Fruit fly (Drosophila melanogaster) whole organism, embryonic: ENCODE results near the gene CG8419.

Experiments used
- Ada2b ChIP-seq: fragments of 200-800 bp; sonication (Bioruptor generic); IDR thresholded peaks from 2 replicates; pipeline ENCODE4 v1.3.6; 2022; ENCODE audit warnings: missing biosample characterization, missing genetic modification characterization
- Antp ChIP-seq: fragments of 200-800 bp; sonication (Bioruptor generic); optimal IDR thresholded peaks from 3 replicates; lab custom pipeline; 2016; ENCODE audit warnings: missing biosample characterization, missing genetic modification characterization
- Atf6 ChIP-seq: fragments of 200-800 bp; sonication (Bioruptor generic); IDR thresholded peaks from 2 replicates; pipeline ENCODE4 v1.3.6; 2022; ENCODE audit warnings: missing biosample characterization, missing genetic modification characterization
- Awh ChIP-seq: fragments of 200-800 bp; sonication (Bioruptor generic); IDR thresholded peaks from 2 replicates; pipeline ENCODE4, ENCODE4 v1.3.6; 2022; ENCODE audit warnings: missing biosample characterization, missing genetic modification characterization
- CG10654 ChIP-seq: fragments of 200-800 bp; sonication (Bioruptor generic); optimal IDR thresholded peaks from 2 replicates; lab custom pipeline; 2016; ENCODE audit warnings: missing biosample characterization, missing genetic modification characterization
- CG11696 ChIP-seq: fragments of 200-800 bp; sonication (Bioruptor generic); IDR thresholded peaks from 2 replicates; pipeline ENCODE4 v1.3.6; 2022; ENCODE audit warnings: missing biosample characterization, missing genetic modification characterization
- CG12942 ChIP-seq: fragments of 200-800 bp; sonication (Bioruptor generic); optimal IDR thresholded peaks from 3 replicates; lab custom pipeline; 2016; ENCODE audit warnings: missing biosample characterization, missing genetic modification characterization
- CG14014 ChIP-seq: fragments of 200-800 bp; sonication (Bioruptor generic); IDR thresholded peaks from 2 replicates; pipeline ENCODE4 v1.3.6; 2022; ENCODE audit warnings: missing biosample characterization, missing genetic modification characterization
- CG14860 ChIP-seq: fragments of 200-800 bp; sonication (Bioruptor generic); IDR thresholded peaks from 3 replicates; pipeline ENCODE4 v1.3.6; 2022; ENCODE audit warnings: missing biosample characterization, missing genetic modification characterization; ENCODE audit not compliant: partially characterized antibody
- CG15011 ChIP-seq: fragments of 200-800 bp; sonication (Bioruptor generic); optimal IDR thresholded peaks from 3 replicates; lab custom pipeline; 2018; ENCODE audit warnings: missing biosample characterization, mild to moderate bottlenecking, missing genetic modification characterization
- CG1832 ChIP-seq: fragments of 200-800 bp; sonication (Bioruptor generic); optimal IDR thresholded peaks from 2 replicates; lab custom pipeline; 2017; ENCODE audit warnings: missing biosample characterization, mild to moderate bottlenecking, missing genetic modification characterization, inconsistent platforms
- CG2120 ChIP-seq: fragments of 200-800 bp; sonication (Bioruptor generic); optimal IDR thresholded peaks from 3 replicates; lab custom pipeline; 2016; ENCODE audit warnings: missing biosample characterization, missing genetic modification characterization
- CG2712 ChIP-seq: fragments of 200-800 bp; optimal IDR thresholded peaks from 3 replicates; lab custom pipeline; 2019; ENCODE audit warnings: missing biosample characterization, mild to moderate bottlenecking, missing genetic modification characterization, moderate library complexity
- CG2889 ChIP-seq: fragments of 200-800 bp; sonication (Bioruptor generic); IDR thresholded peaks from 3 replicates; pipeline ENCODE4 v1.3.6; 2022; ENCODE audit warnings: missing biosample characterization, missing genetic modification characterization
- CG31365 ChIP-seq: fragments of 200-800 bp; sonication (Bioruptor generic); optimal IDR thresholded peaks from 2 replicates; lab custom pipeline; 2018; ENCODE audit warnings: missing biosample characterization, mild to moderate bottlenecking, missing genetic modification characterization
- CG32772 ChIP-seq: fragments of 200-800 bp; sonication (Bioruptor generic); IDR thresholded peaks from 2 replicates; pipeline ENCODE4 v1.3.6; 2022; ENCODE audit warnings: missing biosample characterization, missing genetic modification characterization
- CG34376 ChIP-seq: fragments of 200-800 bp; sonication (Bioruptor generic); optimal IDR thresholded peaks from 2 replicates; lab custom pipeline; 2018; ENCODE audit warnings: missing biosample characterization, mild to moderate bottlenecking, missing genetic modification characterization
- CG43689 ChIP-seq: fragments of 200-800 bp; sonication (Bioruptor generic); IDR thresholded peaks from 2 replicates; pipeline ENCODE4 v1.3.6; 2022; ENCODE audit warnings: missing biosample characterization, missing genetic modification characterization
- CG5953 ChIP-seq: fragments of 200-800 bp; sonication (Bioruptor generic); IDR thresholded peaks from 2 replicates; pipeline ENCODE4 v1.3.6; 2022; ENCODE audit warnings: missing biosample characterization, missing genetic modification characterization
- CG7745 ChIP-seq: fragments of 200-800 bp; sonication (Bioruptor generic); optimal IDR thresholded peaks from 2 replicates; lab custom pipeline; 2018; ENCODE audit warnings: missing biosample characterization, mild to moderate bottlenecking, missing genetic modification characterization, moderate library complexity
- CG9437 ChIP-seq: fragments of 200-800 bp; sonication (Bioruptor generic); optimal IDR thresholded peaks from 2 replicates; lab custom pipeline; 2018; ENCODE audit warnings: missing biosample characterization, mild to moderate bottlenecking, missing genetic modification characterization
- CG9609 ChIP-seq: fragments of 200-800 bp; sonication (Bioruptor generic); optimal IDR thresholded peaks from 3 replicates; lab custom pipeline; 2016; ENCODE audit warnings: missing biosample characterization, missing genetic modification characterization
- Chrac-16 ChIP-seq: fragments of 200-800 bp; sonication (Bioruptor generic); optimal IDR thresholded peaks from 3 replicates; lab custom pipeline; 2016; ENCODE audit warnings: missing biosample characterization, missing genetic modification characterization
- D ChIP-seq, 2 experiments: fragments of 200-800 bp in 1 of 2; fragments of >200 bp in 1 of 2; sonication (Bioruptor generic) in 1 of 2; optimal IDR thresholded peaks; 2 replicates in 1 of 2; 3 replicates in 1 of 2; lab custom pipeline; 2017; ENCODE audit warnings: mild to moderate bottlenecking in 1 of 2, missing biosample characterization in 1 of 2, missing genetic modification characterization in 1 of 2, missing genetic modification reagents in 1 of 2
- Dbx ChIP-seq: fragments of 200-800 bp; sonication (Bioruptor generic); IDR thresholded peaks from 3 replicates; pipeline ENCODE4 v1.3.6; 2022; ENCODE audit warnings: missing biosample characterization, missing genetic modification characterization
- Drgx ChIP-seq: fragments of 200-800 bp; sonication (Bioruptor generic); IDR thresholded peaks from 2 replicates; pipeline ENCODE4 v1.3.6; 2022; ENCODE audit warnings: missing biosample characterization, missing genetic modification characterization
- ERR ChIP-seq: fragments of 200-800 bp; sonication (Bioruptor generic); optimal IDR thresholded peaks from 2 replicates; lab custom pipeline; 2016; ENCODE audit warnings: missing biosample characterization, missing genetic modification characterization
- HLH4C ChIP-seq: fragments of 200-800 bp; sonication (Bioruptor generic); IDR thresholded peaks from 3 replicates; pipeline ENCODE4 v1.3.6; 2022; ENCODE audit warnings: missing biosample characterization, missing genetic modification characterization; ENCODE audit not compliant: partially characterized antibody
- Hmx ChIP-seq: fragments of 200-800 bp; sonication (Bioruptor generic); optimal IDR thresholded peaks from 2 replicates; lab custom pipeline; 2016; ENCODE audit warnings: missing biosample characterization, missing genetic modification characterization
- MBD-R2 ChIP-seq: fragments of 200-800 bp; sonication (Bioruptor generic); IDR thresholded peaks from 2 replicates; pipeline ENCODE4 v1.3.6; 2022; ENCODE audit warnings: missing biosample characterization, missing genetic modification characterization
- Myb ChIP-seq: fragments of 200-800 bp; sonication (Bioruptor generic); optimal IDR thresholded peaks from 2 replicates; lab custom pipeline; 2016; ENCODE audit warnings: missing biosample characterization, missing genetic modification characterization
- Pdp1 ChIP-seq, 2 experiments: fragments of 200-800 bp; sonication (Bioruptor generic); optimal IDR thresholded peaks; 3 replicates each; lab custom pipeline; 2016; ENCODE audit warnings: missing biosample characterization in 2 of 2, missing genetic modification characterization in 2 of 2, mild to moderate bottlenecking in 1 of 2, moderate library complexity in 1 of 2
- Sin3A ChIP-seq: fragments of >200 bp; optimal IDR thresholded peaks from 2 replicates; lab custom pipeline; 2018
- bcd ChIP-seq: fragments of 200-800 bp; sonication (Bioruptor generic); optimal IDR thresholded peaks from 2 replicates; lab custom pipeline; 2017; ENCODE audit warnings: missing biosample characterization, mild to moderate bottlenecking, missing genetic modification characterization
- bigmax ChIP-seq: fragments of 200-800 bp; sonication (Bioruptor generic); optimal IDR thresholded peaks from 2 replicates; lab custom pipeline; 2018; ENCODE audit warnings: missing biosample characterization, mild to moderate bottlenecking, missing genetic modification characterization
- cg ChIP-seq: fragments of 200-800 bp; sonication (Bioruptor generic); optimal IDR thresholded peaks from 3 replicates; lab custom pipeline; 2019; ENCODE audit warnings: missing biosample characterization, mild to moderate bottlenecking, missing genetic modification characterization, moderate library complexity
- croc ChIP-seq: fragments of 200-800 bp; sonication (Bioruptor generic); conservative IDR thresholded peaks from 3 replicates; pipeline ENCODE4 v1.3.6; 2022; ENCODE audit warnings: missing biosample characterization, missing genetic modification characterization
- disco-r ChIP-seq: fragments of 200-800 bp; sonication (Bioruptor generic); optimal IDR thresholded peaks from 2 replicates; lab custom pipeline; 2016; ENCODE audit warnings: missing biosample characterization, missing genetic modification characterization
- dmrt11E ChIP-seq: fragments of 200-800 bp; sonication (Bioruptor generic); optimal IDR thresholded peaks from 3 replicates; lab custom pipeline; 2018; ENCODE audit warnings: missing biosample characterization, mild to moderate bottlenecking, missing genetic modification characterization, moderate library complexity
- gcm ChIP-seq: fragments of 200-800 bp; sonication (Bioruptor generic); optimal IDR thresholded peaks from 2 replicates; lab custom pipeline; 2019; ENCODE audit warnings: missing biosample characterization, mild to moderate bottlenecking, missing genetic modification characterization, moderate library complexity
- knrl ChIP-seq: fragments of 200-800 bp; sonication (Bioruptor generic); IDR thresholded peaks from 3 replicates; pipeline ENCODE4 v1.3.6; 2022; ENCODE audit warnings: missing biosample characterization, missing genetic modification characterization; ENCODE audit not compliant: partially characterized antibody
- odd ChIP-seq: fragments of 200-800 bp; sonication (Bioruptor generic); optimal IDR thresholded peaks from 2 replicates; lab custom pipeline; 2017; ENCODE audit warnings: missing biosample characterization, mild to moderate bottlenecking, missing genetic modification characterization
- pho ChIP-seq: fragments of 200-800 bp; sonication (Bioruptor generic); optimal IDR thresholded peaks from 2 replicates; lab custom pipeline; 2016; ENCODE audit warnings: missing biosample characterization, missing genetic modification characterization
- repo ChIP-seq: fragments of 200-800 bp; sonication (Bioruptor generic); optimal IDR thresholded peaks from 2 replicates; lab custom pipeline; 2016; ENCODE audit warnings: missing biosample characterization, missing genetic modification characterization
- schlank ChIP-seq: fragments of 200-800 bp; sonication (Bioruptor generic); optimal IDR thresholded peaks from 2 replicates; lab custom pipeline; 2018; ENCODE audit warnings: missing biosample characterization, mild to moderate bottlenecking, missing genetic modification characterization
- sens ChIP-seq: fragments of 200-800 bp; sonication (Bioruptor generic); peaks from one replicate; lab custom pipeline; 2016; ENCODE audit warnings: missing biosample characterization, missing genetic modification characterization
- slou ChIP-seq: fragments of 200-800 bp; sonication (Bioruptor generic); optimal IDR thresholded peaks from 3 replicates; lab custom pipeline; 2016; ENCODE audit warnings: missing biosample characterization, missing genetic modification characterization
- usp ChIP-seq: fragments of >200 bp; optimal IDR thresholded peaks from 2 replicates; lab custom pipeline; 2017; ENCODE audit warnings: missing biosample characterization, missing genetic modification characterization
- wek ChIP-seq: fragments of 200-800 bp; sonication (Bioruptor generic); optimal IDR thresholded peaks from 3 replicates; lab custom pipeline; 2018; ENCODE audit warnings: missing biosample characterization, mild to moderate bottlenecking, missing genetic modification characterization, moderate library complexity
- zfh1 ChIP-seq: fragments of 200-800 bp; sonication (Bioruptor generic); IDR thresholded peaks from 3 replicates; pipeline ENCODE4 v1.3.6; 2022; ENCODE audit warnings: missing biosample characterization, missing genetic modification characterization

CG8419 gene

DNA sequence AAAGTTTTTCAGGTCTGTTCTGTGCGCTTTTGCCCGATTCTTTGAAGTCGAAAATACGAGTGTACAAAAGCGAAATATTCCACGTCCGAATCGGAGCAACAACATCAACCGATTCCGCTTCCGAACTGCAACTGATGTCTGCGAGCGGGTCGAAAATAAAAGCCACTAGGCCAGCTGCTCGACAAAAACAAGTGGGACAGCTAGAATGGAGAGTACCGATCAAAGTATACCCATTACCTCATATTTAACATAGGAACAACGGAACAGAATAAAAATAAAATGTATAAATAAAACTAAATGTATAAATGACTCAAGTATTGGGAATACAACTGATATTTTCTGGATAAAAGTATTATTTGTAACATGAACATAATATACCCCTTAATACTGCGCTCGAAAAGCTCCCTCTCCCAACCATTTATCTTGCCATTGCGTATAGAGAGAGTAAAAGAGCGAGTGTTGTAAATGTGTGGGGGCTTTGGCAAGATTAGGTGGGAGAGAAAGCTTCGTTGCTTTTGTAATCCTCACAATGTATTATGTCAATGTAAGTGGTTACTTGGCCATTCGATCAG lies 889 bp upstream of the CG8419 start, which contains the start of gene SLC5A11 (continued):
- TF ChIP-seq Drgx (GFP tag; lab: Robert Waterston, UW), result peak; percentile 98
- TF ChIP-seq sens (GFP tag; lab: Kevin White, UChicago), result peak; percentile 84
- TF ChIP-seq MBD-R2 (GFP tag; lab: Robert Waterston, UW), result peak; percentile 63; the same call in 1 of the 2 replicates
- peak; percentile 70 for TF ChIP-seq schlank (tag; lab: Kevin White, UChicago)
- TF ChIP-seq CG34376, result peak; percentile 99
- peak; percentile 93 for TF ChIP-seq CG5953 (GFP tag; lab: Robert Waterston, UW)
- TF ChIP-seq CG32772, result peak; percentile 95
- TF ChIP-seq CG10654 (GFP tag; lab: Kevin White, UChicago), result peak; percentile 98
- TF ChIP-seq CG43689 (GFP tag; lab: Robert Waterston, UW), result peak; percentile 88
- no peak for TF ChIP-seq D (optimal IDR thresholded peaks at IDR 0.05; lab: Kevin White, UChicago)
- peak; percentile 98 for TF ChIP-seq D (GFP tag; optimal IDR thresholded peaks at IDR 0.05; lab: Kevin White, UChicago)
- peak; percentile 95 for TF ChIP-seq odd (GFP tag; lab: Kevin White, UChicago)
- TF ChIP-seq CG2120 (GFP tag; lab: Kevin White, UChicago), result peak; percentile 95
- peak; percentile 43 for TF ChIP-seq Myb (GFP tag; lab: Kevin White, UChicago)
- peak; percentile 68 for TF ChIP-seq cg
- TF ChIP-seq Sin3A (lab: Kevin White, UChicago), result no peak
- peak; percentile 91 for TF ChIP-seq CG2889 (GFP tag; lab: Robert Waterston, UW)
- peak; percentile 97 for TF ChIP-seq croc
- TF ChIP-seq bcd (GFP tag; lab: Kevin White, UChicago), result peak; percentile 99
- TF ChIP-seq Chrac-16, result peak; percentile 87
- TF ChIP-seq CG11696 (GFP tag; lab: Robert Waterston, UW), result peak; percentile 92
- TF ChIP-seq disco-r (GFP tag; lab: Kevin White, UChicago), result peak; percentile 15
- TF ChIP-seq pho, result peak; percentile 52
- peak; percentile 82 for TF ChIP-seq CG31365 (tag; lab: Kevin White, UChicago)
- TF ChIP-seq Ada2b (GFP tag; lab: Robert Waterston, UW), result peak; percentile 79
- peak; percentile 73 for TF ChIP-seq CG9609 (GFP tag; lab: Kevin White, UChicago)
- TF ChIP-seq wek (GFP tag; lab: Kevin White, UChicago), result peak; percentile 49
- peak; percentile 94 for TF ChIP-seq zfh1 (GFP tag; lab: Robert Waterston, UW)
- peak; percentile 98 for TF ChIP-seq Hmx (GFP tag; lab: Kevin White, UChicago)
- no peak for TF ChIP-seq CG7745 (tag; lab: Kevin White, UChicago)
- TF ChIP-seq dmrt11E (tag; lab: Kevin White, UChicago), result peak; percentile 2
- no peak for TF ChIP-seq CG1832 (GFP tag; lab: Kevin White, UChicago)
- no peak for TF ChIP-seq usp (GFP tag; lab: Kevin White, UChicago)
- peak; percentile 100 for TF ChIP-seq Atf6 (GFP tag; lab: Robert Waterston, UW)
- TF ChIP-seq Dbx (GFP tag; lab: Robert Waterston, UW), result peak; percentile 93
- peak; percentile 96 for TF ChIP-seq repo (GFP tag; lab: Kevin White, UChicago)
- peak; percentile 64 for TF ChIP-seq Antp (GFP tag; lab: Kevin White, UChicago)
- peak; percentile 95 for TF ChIP-seq CG15011 (GFP tag; lab: Kevin White, UChicago)
- TF ChIP-seq gcm (GFP tag; lab: Kevin White, UChicago), result peak; percentile 96
- no peak; the same call in 2 of the 3 replicates for TF ChIP-seq knrl (GFP tag; lab: Robert Waterston, UW)
- peak; percentile 93 to 98 for TF ChIP-seq Pdp1 (GFP tag; optimal IDR thresholded peaks at IDR 0.05; lab: Kevin White, UChicago)
- peak; percentile 97 for TF ChIP-seq Awh (GFP tag; lab: Robert Waterston, UW)
- peak; percentile 99 for TF ChIP-seq CG14014 (GFP tag; lab: Robert Waterston, UW)
- peak; percentile 98 for TF ChIP-seq CG2712 (tag; lab: Kevin White, UChicago)
- TF ChIP-seq CG12942 (GFP tag; lab: Kevin White, UChicago), result peak; percentile 97
- TF ChIP-seq CG14860 (GFP tag; lab: Robert Waterston, UW), result 0 out of 3 replicates have a peak, but pooled peaks have one; percentile 12
- peak; percentile 93 for TF ChIP-seq CG9437
- peak; percentile 97 for TF ChIP-seq ERR (GFP tag; lab: Kevin White, UChicago)
- peak; percentile 45 for TF ChIP-seq bigmax (GFP tag; lab: Kevin White, UChicago)
- TF ChIP-seq slou (GFP tag; lab: Kevin White, UChicago), result peak; percentile 100
- TF ChIP-seq HLH4C, result no peak
